Fruit fly (Drosophila melanogaster): ENCODE results near the gene CG42237.
A peak's percentile ranks its signal among the peaks of the same experiment; 100 is the strongest.

The CG42237 gene

dm6 chrX:13089920-13090655 is 24.8 kb upstream of the CG42237 start, which contains the start of gene hep:
Gene hep, minus strand, starts transcription at chrX:13090434.
- TF ChIP-seq Rel (GFP tag; optimal IDR thresholded peaks at IDR 0.05) = no peak
- TF ChIP-seq Rel (tag; optimal IDR thresholded peaks at IDR 0.05) = peak; percentile 23
- TF ChIP-seq CG32264 (GFP tag; optimal IDR thresholded peaks at IDR 0.05) = no peak
- TF ChIP-seq lola (GFP tag; optimal IDR thresholded peaks at IDR 0.05) = peak; percentile 19
- TF ChIP-seq sv (GFP tag; optimal IDR thresholded peaks at IDR 0.05) = no peak
- peak; percentile 34 for TF ChIP-seq fru (GFP tag; optimal IDR thresholded peaks at IDR 0.05)
- no peak for TF ChIP-seq foxo (GFP tag; optimal IDR thresholded peaks at IDR 0.05)
- no peak for TF ChIP-seq Vsx2 (GFP tag; optimal IDR thresholded peaks at IDR 0.05; ENCODE audit: partially characterized antibody)
- TF ChIP-seq Hr83 (GFP tag; optimal IDR thresholded peaks at IDR 0.05; ENCODE audit: poor library complexity, severe bottlenecking) = peak; percentile 24
- TF ChIP-seq ey (GFP tag; optimal IDR thresholded peaks at IDR 0.05) = peak; percentile 14

dm6 chrX:13090656-13091261 is 24.2 kb upstream of the CG42237 start, which contains the start of gene lic:
Gene lic, plus strand, starts transcription at chrX:13091145.
- TF ChIP-seq CG9705 (GFP tag; optimal IDR thresholded peaks at IDR 0.05) (no peak), foxo (GFP tag; optimal IDR thresholded peaks at IDR 0.05) (no peak), CG32264 (GFP tag; optimal IDR thresholded peaks at IDR 0.05) (no peak), Hr83 (GFP tag; optimal IDR thresholded peaks at IDR 0.05; ENCODE audit: poor library complexity, severe bottlenecking) (peak; percentile 43), pan (optimal IDR thresholded peaks at IDR 0.05) (no peak), Mio (GFP tag; optimal IDR thresholded peaks at IDR 0.05) (no peak), Hnf4 (GFP tag; optimal IDR thresholded peaks at IDR 0.05) (no peak), Jra (GFP tag; optimal IDR thresholded peaks at IDR 0.05) (no peak), psq (GFP tag; optimal IDR thresholded peaks at IDR 0.05) (peak; percentile 46)

DNA sequence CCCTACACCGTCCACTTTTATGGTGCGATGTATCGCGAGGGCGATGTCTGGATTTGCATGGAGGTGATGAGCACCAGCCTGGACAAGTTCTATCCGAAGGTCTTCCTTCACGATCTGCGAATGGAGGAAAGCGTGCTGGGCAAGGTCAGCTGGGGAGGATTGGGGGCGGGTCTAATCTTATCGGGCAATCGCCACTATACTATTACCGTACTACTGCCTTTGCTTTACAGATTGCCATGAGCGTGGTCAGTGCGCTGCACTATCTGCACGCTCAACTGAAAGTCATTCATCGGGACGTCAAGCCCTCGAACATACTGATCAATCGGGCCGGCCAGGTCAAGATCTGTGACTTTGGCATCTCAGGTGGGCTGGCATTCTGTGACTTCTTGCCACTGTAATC is 23.1 kb upstream of the CG42237 start:
- TF ChIP-seq ey (GFP tag; optimal IDR thresholded peaks at IDR 0.05) (no peak), fru (GFP tag; optimal IDR thresholded peaks at IDR 0.05) (no peak), dsf (GFP tag; optimal IDR thresholded peaks at IDR 0.05; ENCODE audit: borderline replicate concordance) (no peak), dmrt93B (GFP tag; optimal IDR thresholded peaks at IDR 0.05) (no peak), N (GFP tag; optimal IDR thresholded peaks at IDR 0.05) (no peak), Hr78 (GFP tag; optimal IDR thresholded peaks at IDR 0.05) (no peak), brk (GFP tag; optimal IDR thresholded peaks at IDR 0.05) (no peak), Hr83 (GFP tag; optimal IDR thresholded peaks at IDR 0.05; ENCODE audit: poor library complexity, severe bottlenecking) (no peak), Rel (GFP tag; optimal IDR thresholded peaks at IDR 0.05) (no peak), Rel (tag; optimal IDR thresholded peaks at IDR 0.05) (no peak), Sp1 (GFP tag; optimal IDR thresholded peaks at IDR 0.05) (no peak), Abd-B (GFP tag; optimal IDR thresholded peaks at IDR 0.05) (no peak), OdsH (GFP tag; optimal IDR thresholded peaks at IDR 0.05) (no peak), dl (GFP tag; optimal IDR thresholded peaks at IDR 0.05; ENCODE audit: insufficient read depth in 1 of 2, partially characterized antibody in 2 of 2) (no peak), CG9705 (GFP tag; optimal IDR thresholded peaks at IDR 0.05) (no peak)

dm6 chrX:13094085-13094764 is 20.7 kb upstream of the CG42237 start, which contains the start of gene CG2200:
Gene CG2200, plus strand, starts transcription at chrX:13094299.
- TF ChIP-seq sage (GFP tag; optimal IDR thresholded peaks at IDR 0.05) (peak; percentile 42), dsf (GFP tag; optimal IDR thresholded peaks at IDR 0.05; ENCODE audit: borderline replicate concordance) (no peak), CG9705 (GFP tag; optimal IDR thresholded peaks at IDR 0.05) (peak; percentile 54), CG32264 (GFP tag; optimal IDR thresholded peaks at IDR 0.05) (peak; percentile 35), brk (GFP tag; optimal IDR thresholded peaks at IDR 0.05) (peak; percentile 51), dl (GFP tag; optimal IDR thresholded peaks at IDR 0.05; ENCODE audit: insufficient read depth in 1 of 2, partially characterized antibody in 2 of 2) (no peak), Dif (GFP tag; optimal IDR thresholded peaks at IDR 0.05; ENCODE audit: partially characterized antibody) (no peak), sv (GFP tag; optimal IDR thresholded peaks at IDR 0.05) (no peak), rgr (GFP tag; optimal IDR thresholded peaks at IDR 0.05) (peak; percentile 83), dmrt93B (GFP tag; optimal IDR thresholded peaks at IDR 0.05) (peak; percentile 30), foxo (GFP tag; optimal IDR thresholded peaks at IDR 0.05) (peak in 1 of 2 experiments; percentile 84), Hr78 (GFP tag; optimal IDR thresholded peaks at IDR 0.05) (no peak), woc (GFP tag; optimal IDR thresholded peaks at IDR 0.05) (peak; percentile 48), lola (GFP tag; optimal IDR thresholded peaks at IDR 0.05) (no peak), Myc (optimal IDR thresholded peaks at IDR 0.05) (no peak), N (GFP tag; optimal IDR thresholded peaks at IDR 0.05) (no peak), Jra (GFP tag; optimal IDR thresholded peaks at IDR 0.05) (peak; percentile 76), Abd-B (GFP tag; optimal IDR thresholded peaks at IDR 0.05) (no peak), h (GFP tag; optimal IDR thresholded peaks at IDR 0.05) (peak; percentile 82), Sp1 (GFP tag; optimal IDR thresholded peaks at IDR 0.05) (peak; percentile 71), HLH106 (tag; optimal IDR thresholded peaks at IDR 0.05) (peak; percentile 73), CrebA (GFP tag; optimal IDR thresholded peaks at IDR 0.05; ENCODE audit: borderline replicate concordance) (no peak), br (GFP tag; optimal IDR thresholded peaks at IDR 0.05) (peak; percentile 75), Vsx2 (GFP tag; optimal IDR thresholded peaks at IDR 0.05; ENCODE audit: partially characterized antibody) (no peak), Hnf4 (GFP tag; optimal IDR thresholded peaks at IDR 0.05) (peak; percentile 81), tai (GFP tag; optimal IDR thresholded peaks at IDR 0.05) (no peak), psq (GFP tag; optimal IDR thresholded peaks at IDR 0.05) (peak; percentile 63), GATAd (GFP tag; optimal IDR thresholded peaks at IDR 0.05) (peak; percentile 39), Rel (GFP tag; optimal IDR thresholded peaks at IDR 0.05) (no peak), Rel (tag; optimal IDR thresholded peaks at IDR 0.05) (peak; percentile 42), ey (GFP tag; optimal IDR thresholded peaks at IDR 0.05) (peak; percentile 76), Hr83 (GFP tag; optimal IDR thresholded peaks at IDR 0.05; ENCODE audit: poor library complexity, severe bottlenecking) (peak; percentile 59), fru (GFP tag; optimal IDR thresholded peaks at IDR 0.05) (peak; percentile 90)

All from whole organism, wandering third instar larva.